Fruit fly (Drosophila melanogaster) ovary, adult (tissue): ENCODE results near the gene crc.
A peak's percentile ranks its signal among the peaks of the same experiment; 100 is the strongest.

Experiments used
- CG17801 ChIP-seq: fragments of 200-800 bp; optimal IDR thresholded peaks from 2 replicates; lab custom pipeline; 2019; ENCODE audit warnings: missing biosample characterization, mild to moderate bottlenecking, missing genetic modification characterization, moderate library complexity; ENCODE audit not compliant: partially characterized antibody

crc gene

dm6 chr2L:21309754-21310426 is 776 bp upstream of the crc start, which contains the start of gene Mondo:
Gene Mondo, minus strand, starts transcription at chr2L:21310050.
- no peak for TF ChIP-seq CG17801

DNA sequence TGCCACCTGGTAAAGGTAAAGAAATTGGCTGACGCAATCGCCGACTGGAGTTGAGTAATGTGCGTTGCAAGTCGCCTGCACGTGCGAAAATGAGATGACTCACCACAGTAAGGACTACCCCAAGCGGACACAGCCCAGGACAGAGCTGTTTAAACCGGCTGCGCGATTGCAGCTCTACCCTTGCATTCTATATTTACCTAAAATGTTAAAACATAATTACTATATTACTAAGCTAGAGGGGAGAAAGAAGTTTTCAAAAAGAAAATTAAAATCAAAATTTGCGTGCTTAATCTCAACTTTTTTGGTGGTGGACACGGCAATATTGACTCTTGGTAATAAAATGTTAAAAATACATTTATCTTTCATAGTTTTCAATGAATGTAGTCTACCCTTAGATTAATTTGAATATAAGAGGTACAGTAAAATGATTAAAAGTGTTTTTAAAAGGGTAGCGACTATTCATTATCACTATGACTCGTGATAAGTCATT is 579 bp downstream of the crc start:
- no peak for TF ChIP-seq CG17801

- TF ChIP-seq CG17801: peak; percentile 6
Measured at dm6 chr2L:21312831-21313437, 2.3 kb downstream of the crc start.

DNA sequence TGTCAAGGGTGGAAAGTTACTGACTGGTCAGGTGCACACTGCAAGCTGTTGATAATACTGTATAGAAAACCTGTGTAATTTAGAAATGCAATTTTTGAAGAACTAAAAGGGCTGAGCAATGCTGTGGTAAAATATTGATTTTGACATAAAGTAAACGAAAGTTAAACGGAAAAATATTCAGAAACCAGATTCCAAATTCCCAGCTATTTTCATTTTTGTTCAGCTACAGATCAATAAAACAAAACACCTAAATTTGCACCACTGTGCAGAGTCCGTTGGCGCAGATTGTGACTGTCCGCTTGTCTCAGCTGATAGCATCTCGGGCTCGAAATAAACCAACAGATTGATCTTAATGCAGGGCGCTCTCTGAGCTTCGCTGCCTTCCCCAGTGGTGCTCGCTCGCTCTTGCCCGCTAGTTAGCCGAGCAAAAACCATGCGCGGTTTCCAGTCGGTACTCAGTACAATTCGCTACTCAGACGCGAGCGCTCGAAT is 3.3 kb downstream of the crc start, which contains the start of gene CG46314:
CG46314 (plus strand) TSS at position 452 of the 492 bp plus-strand sequence.
- TF ChIP-seq CG17801: no peak

DNA sequence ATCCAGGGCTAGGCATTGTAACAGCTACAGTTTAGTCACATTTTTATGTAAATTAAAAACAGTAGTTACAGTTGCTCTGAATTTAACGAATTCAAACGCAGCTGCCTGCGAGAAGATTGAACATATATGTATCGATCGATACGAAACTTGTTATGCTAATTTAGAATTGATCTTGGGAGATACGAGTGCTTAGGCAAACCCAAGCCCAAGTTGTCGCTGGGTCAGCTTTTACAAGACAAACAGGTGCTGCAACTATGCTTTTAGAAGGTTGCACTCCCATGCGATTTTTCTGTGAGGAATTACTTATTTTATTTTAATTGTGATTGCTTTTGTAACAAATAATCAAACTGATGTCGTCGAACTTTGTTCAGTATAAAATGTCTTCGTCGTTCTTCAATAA is 6.0 kb downstream of the crc start:
- TF ChIP-seq CG17801: no peak

dm6 chr2L:21322161-21322560 is 11.5 kb downstream of the crc start:
- no peak for TF ChIP-seq CG17801

- no peak for TF ChIP-seq CG17801
Measured at dm6 chr2L:21324438-21324890, 13.8 kb downstream of the crc start.

DNA sequence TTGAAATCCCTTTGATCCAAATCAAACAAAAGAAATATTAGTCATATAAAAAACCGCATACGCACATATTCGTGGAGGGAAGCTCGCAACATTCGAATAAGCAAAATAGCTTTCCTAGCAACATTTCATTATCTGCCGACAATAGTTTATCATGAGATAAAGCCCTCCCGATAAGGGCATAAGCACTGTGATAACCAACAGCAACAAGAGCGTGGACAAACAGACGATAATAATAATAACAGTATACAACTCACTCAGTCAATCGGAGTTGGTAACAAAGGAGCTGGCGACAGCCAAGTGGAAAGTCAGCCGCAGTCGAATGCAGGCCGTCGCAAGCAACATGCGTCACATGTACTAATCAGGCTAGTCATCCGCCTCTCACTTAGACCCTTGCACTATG is 18.7 kb downstream of the crc start:
- no peak for TF ChIP-seq CG17801

DNA sequence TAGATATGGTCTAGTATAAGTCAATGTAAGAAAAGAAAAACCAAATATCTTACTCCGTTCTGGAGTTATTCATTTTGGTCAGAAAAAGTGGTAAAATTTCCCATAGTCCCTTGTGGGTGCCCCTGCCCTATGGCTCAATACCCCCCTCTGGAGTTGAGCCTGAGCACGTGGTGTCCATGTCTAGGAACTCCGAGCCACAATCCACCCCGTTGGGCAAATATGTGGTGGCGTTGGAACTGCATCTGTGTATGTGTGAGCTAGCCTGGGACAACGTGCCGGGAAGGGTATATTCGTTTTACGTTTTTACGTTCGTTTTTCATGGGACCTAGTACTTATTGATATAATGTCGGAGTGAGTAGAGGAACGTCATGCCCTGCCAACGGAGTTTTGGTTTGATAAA is 20.2 kb downstream of the crc start:
- TF ChIP-seq CG17801: no peak

dm6 chr2L:21331502-21331901 is 20.8 kb downstream of the crc start, which contains the start of gene dimm:
Gene dimm, plus strand, starts transcription at chr2L:21331756.
- no peak for TF ChIP-seq CG17801

- TF ChIP-seq CG17801: no peak
Measured at dm6 chr2L:21341706-21342105, 31.0 kb downstream of the crc start.

- peak; percentile 20 for TF ChIP-seq CG17801
Measured at dm6 chr2L:21344203-21344753, 33.6 kb downstream of the crc start, which contains the start of gene Tsp39D. Gene Tsp39D, plus strand, starts transcription at chr2L:21344607.

DNA sequence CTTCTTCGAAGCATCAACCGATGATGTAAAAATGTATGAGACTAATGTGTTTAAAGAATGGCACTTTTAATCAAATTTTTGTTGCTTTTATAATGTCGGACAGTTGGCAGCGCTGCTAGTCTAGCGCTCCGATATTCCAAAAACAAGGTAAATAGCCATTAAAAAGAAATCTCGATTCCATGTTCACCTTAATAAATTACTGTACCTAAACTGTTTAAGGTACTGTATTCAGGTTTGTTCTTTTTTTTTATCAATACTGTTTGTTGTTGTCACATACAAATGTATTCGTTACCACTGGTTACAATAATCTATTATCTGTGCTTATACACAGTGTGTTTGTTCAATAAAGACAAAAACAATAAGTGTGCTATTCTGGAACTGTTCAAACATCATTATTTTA is 50.2 kb downstream of the crc start, which contains the start of gene dtr:
dtr (plus strand) TSS at position 301 of the 400 bp plus-strand sequence.
- TF ChIP-seq CG17801: no peak

DNA sequence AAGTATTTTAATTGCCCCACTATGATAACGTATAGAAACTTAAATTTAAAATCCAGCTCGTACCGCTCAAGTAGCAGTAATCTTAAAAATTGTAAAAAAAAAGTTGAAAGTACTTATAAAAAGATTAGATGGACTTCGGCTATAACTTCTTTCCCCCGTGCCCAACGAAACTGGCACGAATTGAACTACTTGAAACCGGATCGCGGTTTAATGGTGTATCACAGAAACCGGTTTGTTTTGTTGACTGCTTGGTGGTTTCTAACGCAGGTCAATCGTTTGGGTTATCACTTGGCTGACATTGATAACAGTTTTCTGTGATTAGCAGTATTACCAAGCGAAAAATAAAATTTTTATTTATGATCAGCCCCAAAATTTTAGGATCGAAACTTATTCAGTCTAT is 56.6 kb downstream of the crc start:
- no peak for TF ChIP-seq CG17801
